Worm (Caenorhabditis elegans) whole organism, L4/young adult: ENCODE measurements around the gene C33C12.7.

ENCODE experiments used
- W03F9.2 ChIP-seq: fragments of 150-350 bp; optimal IDR thresholded peaks from 2 replicates; lab custom pipeline; 2014; ENCODE audit warnings: missing biosample characterization, missing genetic modification characterization
- him-1 ChIP-seq: sonication (generic microtip); optimal IDR thresholded peaks from 2 replicates; lab custom pipeline; 2016; ENCODE audit warnings: missing genotype, missing genetic modification reagents, missing genetic modification characterization, missing compliant biosample characterization

DNA sequence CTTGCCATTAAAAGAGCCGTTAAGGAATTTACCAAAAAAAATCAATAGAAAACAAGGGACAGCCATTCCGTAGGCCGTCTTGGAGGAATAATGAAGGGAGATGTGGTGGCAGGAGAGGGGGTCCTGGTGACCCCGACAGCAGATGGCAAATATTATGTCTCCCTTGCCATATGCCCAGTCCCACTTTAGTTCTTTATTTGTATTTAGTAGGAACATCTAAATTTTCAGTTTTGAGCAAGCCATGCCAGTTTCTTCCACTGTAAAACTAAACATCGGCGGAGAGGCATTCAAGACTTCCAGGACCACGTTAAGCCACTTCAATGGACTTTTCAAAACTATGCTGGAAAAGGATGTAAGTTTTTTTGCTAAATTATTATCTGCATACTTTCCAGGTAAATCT, 38.0 kb downstream of the C33C12.7 start, which contains the start of gene C40A11.4:
- TF ChIP-seq him-1 (tag; lab: Kevin White, UChicago) (no peak), W03F9.2 (no peak)
